Fruit fly (Drosophila melanogaster) S2 (cell line): ENCODE results near the gene CG7031.

Experiments
- CG8478 ChIP-seq: fragments of >200 bp; optimal IDR thresholded peaks from 2 replicates; lab custom pipeline; 2018
- CTCF ChIP-seq, 2 experiments: fragments of >200 bp; optimal IDR thresholded peaks; 2 replicates each; lab custom pipeline; 2018

- no peak for TF ChIP-seq CTCF (optimal IDR thresholded peaks at IDR 0.05; lab: Kevin White, UChicago)
- TF ChIP-seq CG8478 (lab: Kevin White, UChicago), result no peak
Measured at dm6 chr3R:22816437-22817173, 12.5 kb downstream of the CG7031 start.
